Worm (Caenorhabditis elegans) whole organism, late embryonic: ENCODE results near the gene gst-41.

Source experiments
- ama-1 ChIP-seq: fragments of 150-350 bp; optimal IDR thresholded peaks from 2 replicates; lab custom pipeline; 2014
- ceh-24 ChIP-seq: sonication (generic microtip); optimal IDR thresholded peaks from 2 replicates; lab custom pipeline; 2016; ENCODE audit warnings: mild to moderate bottlenecking, missing genetic modification characterization, missing compliant biosample characterization
- elt-2 ChIP-seq: sonication (generic microtip); optimal IDR thresholded peaks from 2 replicates; lab custom pipeline; 2016; ENCODE audit warnings: missing genetic modification reagents, missing genetic modification characterization, missing compliant biosample characterization
- nfya-1 ChIP-seq: sonication (generic microtip); optimal IDR thresholded peaks from 2 replicates; lab custom pipeline; 2017; ENCODE audit warnings: missing genetic modification characterization, mild to moderate bottlenecking, missing compliant biosample characterization, antibody characterized with exemption, moderate library complexity
- pqm-1 ChIP-seq: sonication (generic microtip); optimal IDR thresholded peaks from 2 replicates; lab custom pipeline; 2016; ENCODE audit warnings: missing genetic modification characterization, missing compliant biosample characterization
- pros-1 ChIP-seq: fragments of 150-350 bp; optimal IDR thresholded peaks from 2 replicates; lab custom pipeline; 2014; ENCODE audit warnings: missing biosample characterization, missing genetic modification reagents, missing genetic modification characterization
- sdc-2 ChIP-seq: sonication (generic microtip); optimal IDR thresholded peaks from 2 replicates; lab custom pipeline; 2016; ENCODE audit warnings: missing genotype, missing genetic modification characterization, missing compliant biosample characterization

DNA sequence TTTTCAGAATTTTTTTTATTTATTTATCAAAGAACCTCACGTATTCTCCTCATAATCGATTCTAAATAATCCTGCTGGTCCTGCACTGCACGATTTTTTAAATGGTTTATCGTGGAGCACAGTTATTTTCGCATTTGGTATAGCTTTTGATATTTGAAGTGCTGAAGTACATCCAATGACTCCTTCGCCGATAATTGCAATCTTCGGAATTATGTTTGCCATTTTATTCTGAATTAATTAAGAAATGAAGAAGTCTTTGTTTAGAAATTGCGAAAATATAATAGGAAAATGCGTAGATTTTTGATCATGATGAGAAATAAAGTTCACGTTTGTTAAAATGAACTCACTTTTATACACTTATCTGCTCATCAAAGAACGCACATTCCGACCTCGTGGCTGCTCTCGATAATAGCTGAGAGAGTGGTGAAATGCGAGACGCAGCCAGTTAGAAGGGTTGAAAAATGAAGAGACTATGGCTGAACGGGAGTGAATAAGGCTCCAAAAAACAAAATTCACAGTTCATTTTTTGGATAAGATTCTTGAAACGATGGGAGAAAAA lies 35.8 kb upstream of the gst-41 start:
- TF ChIP-seq elt-2 (tag; lab: Kevin White, UChicago): no peak
- TF ChIP-seq ama-1 (lab: Kevin White, UChicago): no peak
- TF ChIP-seq nfya-1 (tag; lab: Kevin White, UChicago): no peak
- no peak for TF ChIP-seq pros-1 (tag; lab: Kevin White, UChicago)
- no peak for TF ChIP-seq pqm-1 (tag; lab: Kevin White, UChicago)
- no peak for TF ChIP-seq ceh-24 (tag; lab: Kevin White, UChicago)
- no peak for TF ChIP-seq sdc-2 (tag; lab: Kevin White, UChicago)
